Worm (Caenorhabditis elegans): ENCODE results near the gene T19D12.6.

- no peak for TF ChIP-seq nhr-25 (tag; optimal IDR thresholded peaks at IDR 0.05)
- no peak for TF ChIP-seq egl-27 (tag; optimal IDR thresholded peaks at IDR 0.05)
- TF ChIP-seq snpc-4 (tag; optimal IDR thresholded peaks at IDR 0.05), result no peak
Observed at ce11 chrII:6608626-6609025, 34.3 kb downstream of the T19D12.6 start.
